Worm (Caenorhabditis elegans): ENCODE measurements around the gene R04B5.1.

DNA sequence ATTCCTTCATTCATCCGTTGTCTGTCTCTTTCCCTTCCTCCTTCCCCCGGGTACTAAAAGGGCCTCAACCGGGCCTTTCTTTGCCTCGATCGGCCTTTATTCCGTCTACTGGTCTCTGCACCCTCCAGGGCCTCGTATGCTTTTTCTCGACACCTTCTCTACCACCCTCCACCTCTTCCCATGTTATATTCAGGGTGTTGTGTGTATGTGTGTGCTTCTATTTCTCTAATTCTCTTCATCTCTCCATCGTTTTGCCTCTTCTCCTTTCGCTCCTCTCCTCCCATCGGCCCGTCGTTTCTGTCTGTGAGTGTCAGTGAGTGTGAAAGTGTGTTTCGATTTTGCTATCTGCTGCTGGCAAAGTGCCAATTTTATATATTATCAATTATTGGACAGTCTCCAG, 38.3 kb downstream of the R04B5.1 start:
- TF ChIP-seq nhr-43 (tag; optimal IDR thresholded peaks at IDR 0.05; ENCODE audit: poor library complexity, severe bottlenecking) (peak; percentile 32), pha-4 (tag; optimal IDR thresholded peaks at IDR 0.05) (peak; percentile 93), skn-1 (tag; optimal IDR thresholded peaks at IDR 0.05) (peak; percentile 58), nhr-237 (tag; optimal IDR thresholded peaks at IDR 0.05) (no peak), fkh-10 (GFP tag; optimal IDR thresholded peaks at IDR 0.05) (no peak), nhr-67 (tag; optimal IDR thresholded peaks at IDR 0.05) (no peak), nhr-12 (tag; optimal IDR thresholded peaks at IDR 0.05) (no peak), hmg-11 (tag; optimal IDR thresholded peaks at IDR 0.05) (peak; percentile 76), nhr-25 (tag; optimal IDR thresholded peaks at IDR 0.05) (peak; percentile 78), ceh-82 (tag; optimal IDR thresholded peaks at IDR 0.05) (no peak), zag-1 (tag; optimal IDR thresholded peaks at IDR 0.05) (no peak)
